3 worm cellular contexts compared by ENCODE assay signal in the genomic region with DNA sequence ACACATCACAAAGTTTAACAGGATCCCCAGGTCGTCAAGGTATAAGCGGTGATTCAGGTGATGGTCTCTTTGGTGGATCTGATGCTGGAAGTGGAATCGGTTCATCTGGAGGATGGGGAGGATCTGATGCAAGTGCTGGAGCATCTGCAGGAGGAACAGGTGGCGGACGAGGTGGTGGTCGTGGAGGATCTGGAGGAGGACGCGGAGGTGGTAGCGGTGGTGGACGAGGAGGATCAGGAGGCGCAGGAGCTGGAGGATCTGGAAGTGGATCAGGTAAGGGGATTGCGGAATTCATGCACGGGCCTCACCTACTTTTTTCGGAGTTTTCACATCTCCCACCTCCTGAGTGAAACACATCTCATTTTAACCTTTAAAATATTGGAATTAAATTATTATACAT.
TF ChIP-seq lines count a peak whose summit lies in the region.

No protein-coding gene starts in this region.

TF ChIP-seq in whole organism, L4 larva, 104 proteins besides CTCF, POLR2A, EP300 and RAD21:
- TF ChIP-seq set-16 (GFP tag; IDR thresholded peaks at IDR 0.05; lab: Robert Waterston, UW) (peak; percentile 93; the same call in 1 of the 2 replicates), T20F7.1 (GFP tag; optimal IDR thresholded peaks at IDR 0.05; lab: Kevin White, UChicago) (no peak), dmd-8 (GFP tag; IDR thresholded peaks at IDR 0.05; lab: Robert Waterston, UW) (0 out of 2 replicates have a peak, but pooled peaks have one; percentile 7)

TF ChIP-seq in whole organism, midembryonic, 9 proteins besides CTCF, POLR2A, EP300 and RAD21:
- TF ChIP-seq med-1 (GFP tag; optimal IDR thresholded peaks at IDR 0.05; lab: Kevin White, UChicago; ENCODE audit: insufficient read depth) (no peak), T22C8.4 (GFP tag; IDR thresholded peaks at IDR 0.05; lab: Robert Waterston, UW) (no peak), ref-1 (GFP tag; conservative IDR thresholded peaks at IDR 0.05; lab: Robert Waterston, UW) (no peak), flt-1 (GFP tag; IDR thresholded peaks at IDR 0.05; lab: Robert Waterston, UW) (0 out of 2 replicates have a peak, but pooled peaks have one; percentile 20), ztf-29 (GFP tag; IDR thresholded peaks at IDR 0.05; lab: Robert Waterston, UW) (no peak), tab-1 (GFP tag; IDR thresholded peaks at IDR 0.05; lab: Robert Waterston, UW) (no peak), klf-2 (GFP tag; conservative IDR thresholded peaks at IDR 0.05; lab: Robert Waterston, UW) (no peak), cog-1 (tag; optimal IDR thresholded peaks at IDR 0.05; lab: Kevin White, UChicago) (no peak), ztf-23 (GFP tag; IDR thresholded peaks at IDR 0.05; lab: Robert Waterston, UW) (0 out of 2 replicates have a peak, but pooled peaks have one; percentile 10)

TF ChIP-seq in whole organism, young adult, 124 proteins besides CTCF, POLR2A, EP300 and RAD21:
- TF ChIP-seq Y53G8AR.9 (GFP tag; conservative IDR thresholded peaks at IDR 0.05; lab: Robert Waterston, UW), result no peak
- peak; percentile 86 for TF ChIP-seq egrh-3 (GFP tag; IDR thresholded peaks at IDR 0.05; lab: Robert Waterston, UW)
- TF ChIP-seq Y95B8A.8 (GFP tag; IDR thresholded peaks at IDR 0.05; lab: Robert Waterston, UW), result no peak
- TF ChIP-seq ztf-26 (tag; optimal IDR thresholded peaks at IDR 0.05; lab: Kevin White, UChicago), result no peak
- no peak for TF ChIP-seq ZK185.1 (tag; optimal IDR thresholded peaks at IDR 0.05; lab: Kevin White, UChicago; ENCODE audit: poor library complexity, severe bottlenecking)
- no peak for TF ChIP-seq akir-1 (GFP tag; optimal IDR thresholded peaks at IDR 0.05; lab: Kevin White, UChicago)
